Worm (Caenorhabditis elegans): ENCODE measurements around the gene T04B2.7.
A peak's percentile ranks its signal among the peaks of the same experiment; 100 is the strongest.

The T04B2.7 gene

ce11 chrIV:10056138-10056537 lies at the start of gene T04B2.7:
Gene T04B2.7, minus strand, starts transcription at chrIV:10056238.
- no peak for TF ChIP-seq snpc-4 (tag; optimal IDR thresholded peaks at IDR 0.05)
- TF ChIP-seq mdl-1 (tag; optimal IDR thresholded peaks at IDR 0.05), result no peak
- TF ChIP-seq elt-3 (tag; optimal IDR thresholded peaks at IDR 0.05), result no peak
- no peak for TF ChIP-seq ceh-82 (tag; optimal IDR thresholded peaks at IDR 0.05)
- no peak for TF ChIP-seq lin-13 (GFP tag; optimal IDR thresholded peaks at IDR 0.05)
- no peak for TF ChIP-seq R02D3.7 (tag; optimal IDR thresholded peaks at IDR 0.05)
- no peak for TF ChIP-seq nhr-6 (tag; optimal IDR thresholded peaks at IDR 0.05)
- TF ChIP-seq elt-1 (tag; optimal IDR thresholded peaks at IDR 0.05), result no peak
- TF ChIP-seq ceh-16 (tag; optimal IDR thresholded peaks at IDR 0.05), result no peak
- no peak for TF ChIP-seq mab-5 (tag; optimal IDR thresholded peaks at IDR 0.05)
- TF ChIP-seq egl-27 (tag; optimal IDR thresholded peaks at IDR 0.05), result no peak
- TF ChIP-seq nhr-129 (tag; optimal IDR thresholded peaks at IDR 0.05), result no peak
- TF ChIP-seq peb-1 (tag; optimal IDR thresholded peaks at IDR 0.05), result no peak
- TF ChIP-seq aly-2 (tag; optimal IDR thresholded peaks at IDR 0.05), result no peak

ce11 chrIV:10096881-10097280 lies 40.8 kb upstream of the T04B2.7 start, which contains the start of gene dis-3:
Gene dis-3, plus strand, starts transcription at chrIV:10097202.
- no peak for TF ChIP-seq nhr-25 (tag; optimal IDR thresholded peaks at IDR 0.05)
- peak; percentile 55 for TF ChIP-seq R02D3.7 (tag; optimal IDR thresholded peaks at IDR 0.05)

- TF ChIP-seq dmd-4 (tag; optimal IDR thresholded peaks at IDR 0.05), result no peak
- no peak for TF ChIP-seq lin-11 (tag; optimal IDR thresholded peaks at IDR 0.05)
- TF ChIP-seq lin-39 (tag; optimal IDR thresholded peaks at IDR 0.05), result no peak
- no peak for TF ChIP-seq elt-1 (tag; optimal IDR thresholded peaks at IDR 0.05)
- no peak for TF ChIP-seq nhr-129 (tag; optimal IDR thresholded peaks at IDR 0.05)
- TF ChIP-seq Y55F3AM.14 (GFP tag; optimal IDR thresholded peaks at IDR 0.05), result no peak
- TF ChIP-seq nhr-11 (tag; optimal IDR thresholded peaks at IDR 0.05), result no peak
- no peak for TF ChIP-seq unc-62 (GFP tag; optimal IDR thresholded peaks at IDR 0.05)
- no peak for TF ChIP-seq nhr-25 (tag; optimal IDR thresholded peaks at IDR 0.05)
- no peak for TF ChIP-seq R02D3.7 (tag; optimal IDR thresholded peaks at IDR 0.05)
- no peak for TF ChIP-seq nhr-23 (tag; optimal IDR thresholded peaks at IDR 0.05)
- no peak for TF ChIP-seq peb-1 (tag; optimal IDR thresholded peaks at IDR 0.05)
- no peak for TF ChIP-seq skn-1 (tag; optimal IDR thresholded peaks at IDR 0.05)
- no peak for TF ChIP-seq unc-55 (GFP tag; optimal IDR thresholded peaks at IDR 0.05)
These were observed 39.1 kb upstream of the T04B2.7 start, which contains the start of the genes C04G2.5 and msp-36 for ce11 chrIV:10095171-10095570. Gene C04G2.5, minus strand, starts transcription at chrIV:10095271. Gene msp-36, plus strand, starts transcription at chrIV:10095433.

ce11 chrIV:10090358-10090757 lies 34.3 kb upstream of the T04B2.7 start, which contains the start of gene ttbk-5:
Gene ttbk-5, plus strand, starts transcription at chrIV:10090658.
- TF ChIP-seq ztf-4 (tag; optimal IDR thresholded peaks at IDR 0.05) (no peak), nhr-77 (tag; optimal IDR thresholded peaks at IDR 0.05) (no peak), zag-1 (tag; optimal IDR thresholded peaks at IDR 0.05) (no peak), lin-11 (tag; optimal IDR thresholded peaks at IDR 0.05) (no peak), F13H6.1 (tag; optimal IDR thresholded peaks at IDR 0.05) (no peak), egl-27 (tag; optimal IDR thresholded peaks at IDR 0.05) (no peak), ztf-11 (tag; optimal IDR thresholded peaks at IDR 0.05) (no peak), unc-39 (tag; optimal IDR thresholded peaks at IDR 0.05) (no peak), elt-1 (tag; optimal IDR thresholded peaks at IDR 0.05) (no peak), gmeb-1 (tag; optimal IDR thresholded peaks at IDR 0.05) (no peak), sma-3 (GFP tag; optimal IDR thresholded peaks at IDR 0.05) (no peak), R02D3.7 (tag; optimal IDR thresholded peaks at IDR 0.05) (no peak), nhr-11 (tag; optimal IDR thresholded peaks at IDR 0.05) (no peak)

ce11 chrIV:10089777-10090176 lies 33.7 kb upstream of the T04B2.7 start, which contains the start of gene ttr-39:
Gene ttr-39, minus strand, starts transcription at chrIV:10089877.
- TF ChIP-seq lsy-2 (tag; optimal IDR thresholded peaks at IDR 0.05) (no peak), elt-3 (tag; optimal IDR thresholded peaks at IDR 0.05) (no peak), zag-1 (tag; optimal IDR thresholded peaks at IDR 0.05) (no peak), sma-3 (GFP tag; optimal IDR thresholded peaks at IDR 0.05) (no peak), F13H6.1 (tag; optimal IDR thresholded peaks at IDR 0.05) (no peak), ztf-11 (tag; optimal IDR thresholded peaks at IDR 0.05) (no peak), mdl-1 (tag; optimal IDR thresholded peaks at IDR 0.05) (no peak), peb-1 (tag; optimal IDR thresholded peaks at IDR 0.05) (no peak), mbf-1 (tag; optimal IDR thresholded peaks at IDR 0.05) (no peak), nhr-77 (tag; optimal IDR thresholded peaks at IDR 0.05) (no peak), nhr-25 (tag; optimal IDR thresholded peaks at IDR 0.05) (no peak)

All from whole organism, L2 larva.